Worm (Caenorhabditis elegans): Measurements from ENCODE around the gene srv-9.
"Not testable (repeated sequence)": the region's sequence is repeated elsewhere in the genome, so short reads cannot be mapped to it uniquely, and the experiment has no call there.

- TF ChIP-seq aly-2 (tag; optimal IDR thresholded peaks at IDR 0.05); ztf-11 (tag; optimal IDR thresholded peaks at IDR 0.05); ceh-28 (tag; optimal IDR thresholded peaks at IDR 0.05); ceh-82 (tag; optimal IDR thresholded peaks at IDR 0.05); nhr-11 (tag; optimal IDR thresholded peaks at IDR 0.05); hmg-11 (tag; optimal IDR thresholded peaks at IDR 0.05); pha-4 (tag; optimal IDR thresholded peaks at IDR 0.05); ceh-16 (tag; optimal IDR thresholded peaks at IDR 0.05); pqm-1 (tag; optimal IDR thresholded peaks at IDR 0.05); egl-27 (tag; optimal IDR thresholded peaks at IDR 0.05); nhr-25 (tag; optimal IDR thresholded peaks at IDR 0.05); lin-15B (tag; optimal IDR thresholded peaks at IDR 0.05); ama-1 (optimal IDR thresholded peaks at IDR 0.05): not testable (repeated sequence)
Measured at ce11 chrV:13443535-13443934, 20.6 kb upstream of the srv-9 start, which contains the start of gene Y2H9A.6.
